Worm (Caenorhabditis elegans) whole organism, early embryonic: ENCODE results near the gene ivph-3.

ENCODE experiments used
- B0310.2 ChIP-seq: sonication (generic microtip); optimal IDR thresholded peaks from 2 replicates; lab custom pipeline; 2016; ENCODE audit warnings: mild to moderate bottlenecking, missing genetic modification characterization, missing compliant biosample characterization
- F13C5.2 ChIP-seq: sonication (generic microtip); optimal IDR thresholded peaks from 2 replicates; lab custom pipeline; 2017; ENCODE audit warnings: mild to moderate bottlenecking, missing genetic modification characterization, inconsistent platforms, missing compliant biosample characterization
- aly-1 ChIP-seq: sonication (generic microtip); optimal IDR thresholded peaks from 2 replicates; lab custom pipeline; 2016; ENCODE audit warnings: missing genetic modification characterization, missing compliant biosample characterization
- ama-1 ChIP-seq: fragments of 150-350 bp; optimal IDR thresholded peaks from 2 replicates; lab custom pipeline; 2014
- ceh-36 ChIP-seq: sonication (generic microtip); optimal IDR thresholded peaks from 2 replicates; lab custom pipeline; 2016; ENCODE audit warnings: missing genetic modification characterization, inconsistent platforms, missing compliant biosample characterization
- ets-7 ChIP-seq: sonication (generic microtip); optimal IDR thresholded peaks from 2 replicates; lab custom pipeline; 2016; ENCODE audit warnings: missing genotype, missing genetic modification characterization, missing compliant biosample characterization
- tra-4 ChIP-seq: sonication (generic microtip); optimal IDR thresholded peaks from 2 replicates; lab custom pipeline; 2017; ENCODE audit warnings: missing genetic modification characterization, missing compliant biosample characterization

DNA sequence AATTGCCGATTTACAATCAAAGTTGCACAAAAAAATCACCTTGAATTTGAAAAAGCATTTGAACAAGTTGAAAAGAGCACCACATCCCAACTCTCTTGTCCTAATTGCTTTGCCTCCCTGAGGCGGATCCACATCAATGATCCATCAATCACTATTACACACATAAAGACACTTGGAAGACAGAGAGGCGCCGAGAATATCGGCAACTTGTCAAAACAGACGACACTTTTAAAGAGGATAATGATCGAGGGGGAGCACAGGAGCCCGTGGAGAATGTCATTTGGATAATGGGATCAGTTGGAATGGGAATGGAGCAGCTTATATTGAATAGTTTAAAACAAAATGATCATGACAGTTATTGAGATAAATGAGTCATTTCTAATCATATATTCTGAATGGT is 47.7 kb downstream of the ivph-3 start:
- TF ChIP-seq B0310.2 (tag; lab: Kevin White, UChicago) = no peak
- TF ChIP-seq tra-4 (tag; lab: Kevin White, UChicago) = no peak
- no peak for TF ChIP-seq ama-1 (lab: Kevin White, UChicago)
- TF ChIP-seq ets-7 (tag; lab: Kevin White, UChicago) = no peak
- TF ChIP-seq aly-1 = no peak
- no peak for TF ChIP-seq ceh-36
- TF ChIP-seq F13C5.2 (tag; lab: Kevin White, UChicago) = no peak
